Worm (Caenorhabditis elegans): ENCODE data around the gene K08F4.12.

K08F4.12 gene

ce11 chrIV:10128446-10128845, 9.5 kb upstream of the K08F4.12 start:
- TF ChIP-seq nhr-84 (tag; optimal IDR thresholded peaks at IDR 0.05) (no peak), nhr-90 (tag; optimal IDR thresholded peaks at IDR 0.05; ENCODE audit: poor library complexity) (no peak), ztf-4 (tag; optimal IDR thresholded peaks at IDR 0.05) (no peak), lin-13 (GFP tag; optimal IDR thresholded peaks at IDR 0.05) (no peak), swsn-7 (tag; optimal IDR thresholded peaks at IDR 0.05) (no peak), ceh-82 (tag; optimal IDR thresholded peaks at IDR 0.05) (no peak), skn-1 (tag; optimal IDR thresholded peaks at IDR 0.05) (no peak), lin-39 (tag; optimal IDR thresholded peaks at IDR 0.05) (no peak), blmp-1 (tag; optimal IDR thresholded peaks at IDR 0.05) (no peak), efl-1 (optimal IDR thresholded peaks at IDR 0.05) (no peak), efl-1 (GFP tag; optimal IDR thresholded peaks at IDR 0.05 in 1 of 2) (no peak), ztf-11 (tag; optimal IDR thresholded peaks at IDR 0.05) (no peak), sptf-1 (tag; optimal IDR thresholded peaks at IDR 0.05) (no peak), nhr-47 (tag; optimal IDR thresholded peaks at IDR 0.05) (no peak)

ce11 chrIV:10128906-10129386, 9.0 kb upstream of the K08F4.12 start, which contains the start of the genes gtbp-1 and K08F4.3:
TSS of gene gtbp-1 (minus strand) at chrIV:10128956.
TSS of gene K08F4.3 (plus strand) at chrIV:10129257.
- TF ChIP-seq nhr-19 (GFP tag; conservative IDR thresholded peaks at IDR 0.05) (peak; percentile 61), snu-23 (GFP tag; optimal IDR thresholded peaks at IDR 0.05) (peak; percentile 83), isw-1 (GFP tag; IDR thresholded peaks at IDR 0.05) (peak; percentile 64), unc-86 (tag; optimal IDR thresholded peaks at IDR 0.05) (peak; percentile 24), unc-130 (tag; optimal IDR thresholded peaks at IDR 0.05) (peak; percentile 49), irx-1 (tag; optimal IDR thresholded peaks at IDR 0.05) (peak; percentile 10), fkh-8 (tag; optimal IDR thresholded peaks at IDR 0.05) (peak; percentile 65), nhr-77 (tag; optimal IDR thresholded peaks at IDR 0.05) (peak; percentile 78), nhr-71 (tag; optimal IDR thresholded peaks at IDR 0.05) (peak; percentile 78), vab-15 (tag; optimal IDR thresholded peaks at IDR 0.05) (peak; percentile 23), aha-1 (tag; optimal IDR thresholded peaks at IDR 0.05) (no peak), ceh-63 (GFP tag; optimal IDR thresholded peaks at IDR 0.05) (no peak), nhr-90 (tag; optimal IDR thresholded peaks at IDR 0.05; ENCODE audit: poor library complexity) (peak; percentile 45), rnt-1 (tag; optimal IDR thresholded peaks at IDR 0.05) (peak; percentile 76), blmp-1 (tag; optimal IDR thresholded peaks at IDR 0.05) (peak; percentile 53), skn-1 (tag; optimal IDR thresholded peaks at IDR 0.05) (peak; percentile 75), nhr-20 (tag; optimal IDR thresholded peaks at IDR 0.05) (peak; percentile 68), lin-13 (GFP tag; optimal IDR thresholded peaks at IDR 0.05) (peak; percentile 68), lin-15B (tag; optimal IDR thresholded peaks at IDR 0.05) (peak; percentile 85), snpc-4 (tag; optimal IDR thresholded peaks at IDR 0.05) (peak; percentile 54), sptf-1 (tag; optimal IDR thresholded peaks at IDR 0.05) (no peak), ets-5 (GFP tag; IDR thresholded peaks at IDR 0.05) (no peak), fos-1 (tag; optimal IDR thresholded peaks at IDR 0.05) (peak; percentile 47), pqm-1 (tag; optimal IDR thresholded peaks at IDR 0.05) (peak; percentile 47), dsc-1 (tag; optimal IDR thresholded peaks at IDR 0.05) (peak; percentile 37), efl-3 (GFP tag; optimal IDR thresholded peaks at IDR 0.05) (no peak), mdl-1 (tag; optimal IDR thresholded peaks at IDR 0.05) (peak in 1 of 2 experiments; percentile 66), elt-3 (tag; optimal IDR thresholded peaks at IDR 0.05) (peak in 2 of 6 experiments; percentile 3 to 47), efl-1 (optimal IDR thresholded peaks at IDR 0.05) (peak; percentile 83 to 95), efl-1 (GFP tag; optimal IDR thresholded peaks at IDR 0.05 in 1 of 2) (peak; percentile 94 to 99), mep-1 (tag; optimal IDR thresholded peaks at IDR 0.05) (peak; percentile 85), pax-3 (tag; optimal IDR thresholded peaks at IDR 0.05) (peak; percentile 23), ceh-82 (tag; optimal IDR thresholded peaks at IDR 0.05) (peak in 1 of 3 experiments; percentile 71), F16B12.6 (tag; optimal IDR thresholded peaks at IDR 0.05) (peak; percentile 45), jun-1 (tag; optimal IDR thresholded peaks at IDR 0.05) (peak; percentile 53), xbp-1 (tag; optimal IDR thresholded peaks at IDR 0.05) (peak; percentile 67), nhr-47 (tag; optimal IDR thresholded peaks at IDR 0.05) (peak; percentile 74), mab-9 (GFP tag; IDR thresholded peaks at IDR 0.05) (no peak), sup-37 (GFP tag; optimal IDR thresholded peaks at IDR 0.05) (no peak), ceh-90 (tag; optimal IDR thresholded peaks at IDR 0.05) (no peak), lsy-2 (tag; optimal IDR thresholded peaks at IDR 0.05) (peak; percentile 79 to 95), swsn-7 (tag; optimal IDR thresholded peaks at IDR 0.05) (peak; percentile 48), ceh-8 (GFP tag; optimal IDR thresholded peaks at IDR 0.05) (no peak), dpl-1 (GFP tag; optimal IDR thresholded peaks at IDR 0.05) (peak; percentile 92 to 94 (median 92)), nhr-85 (tag) (peak; percentile 85), grh-1 (GFP tag; IDR thresholded peaks at IDR 0.05) (peak; percentile 38; the same call in 1 of the 2 replicates)
